Fruit fly (Drosophila melanogaster): ENCODE measurements around the gene Yod1.

dm6 chr3L:5184860-5185639, 51.4 kb downstream of the Yod1 start:
- TF ChIP-seq Sox15 (GFP tag; optimal IDR thresholded peaks at IDR 0.05) (no peak), Eip78C (GFP tag) (peak; percentile 42)
